Worm (Caenorhabditis elegans): ENCODE results near the gene Y116A8C.465.

Gene Y116A8C.465

DNA sequence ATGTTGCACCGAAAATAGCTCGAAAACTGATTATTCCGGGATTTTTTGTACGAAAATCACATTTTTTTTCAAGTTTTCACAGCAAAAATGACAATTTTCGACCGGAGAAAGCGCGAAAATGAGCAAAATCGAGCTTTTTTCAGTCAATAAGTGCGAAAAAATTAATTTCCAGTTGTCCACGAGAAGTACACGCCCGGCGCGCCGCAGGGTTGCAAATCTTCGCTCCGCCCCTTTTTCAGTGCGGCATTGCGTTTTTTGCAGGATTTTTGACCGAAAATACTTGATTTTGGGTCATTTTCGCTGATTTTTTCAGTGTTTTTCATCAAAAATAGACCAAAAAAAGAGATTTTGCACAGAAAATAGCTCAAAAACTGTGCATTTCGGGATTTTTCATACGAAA, 19.3 kb downstream of the Y116A8C.465 start:
- no peak for TF ChIP-seq attf-5 (GFP tag; optimal IDR thresholded peaks at IDR 0.05)
- TF ChIP-seq B0035.1 (tag; optimal IDR thresholded peaks at IDR 0.05) = no peak
- no peak for TF ChIP-seq snpc-4 (GFP tag; optimal IDR thresholded peaks at IDR 0.05)
- TF ChIP-seq snpc-4 (tag; optimal IDR thresholded peaks at IDR 0.05) = peak in 3 of 4 experiments; percentile 22 to 74 (median 30)
- no peak for TF ChIP-seq efl-1 (GFP tag; optimal IDR thresholded peaks at IDR 0.05)
- peak; percentile 69; the same call in 1 of the 2 replicates for TF ChIP-seq ceh-100 (GFP tag; IDR thresholded peaks at IDR 0.05)
- peak; percentile 47; the same call in 1 of the 2 replicates for TF ChIP-seq mcd-1 (GFP tag; IDR thresholded peaks at IDR 0.05)
- peak; percentile 40; the same call in 1 of the 2 replicates for TF ChIP-seq attf-6 (GFP tag; IDR thresholded peaks at IDR 0.05)
- no peak for TF ChIP-seq Y79H2A.3 (GFP tag; conservative IDR thresholded peaks at IDR 0.05)
- TF ChIP-seq xnd-1 (tag; optimal IDR thresholded peaks at IDR 0.05) = no peak

DNA sequence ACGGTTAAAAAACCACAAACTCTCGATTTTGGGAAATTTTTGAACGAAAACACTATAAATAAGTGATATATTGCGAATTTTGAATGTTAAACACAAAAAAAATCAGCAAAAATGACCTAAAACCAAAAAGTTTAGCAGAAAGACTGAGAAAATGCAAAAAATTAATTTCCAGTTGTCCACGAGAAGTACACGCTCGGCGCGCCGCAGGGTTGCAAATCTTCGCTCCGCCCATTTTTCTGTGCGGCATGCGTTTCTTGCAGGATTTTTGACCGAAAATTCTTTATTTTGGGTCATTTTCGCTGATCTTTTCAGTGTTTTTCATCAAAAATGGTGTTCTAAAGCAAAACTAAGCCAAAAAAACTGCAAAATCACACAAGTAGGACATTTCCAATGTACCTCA, 19.8 kb downstream of the Y116A8C.465 start:
- TF ChIP-seq D2030.7 (GFP tag; IDR thresholded peaks at IDR 0.05) (peak; percentile 43; the same call in 1 of the 2 replicates), sptf-2 (GFP tag; optimal IDR thresholded peaks at IDR 0.05) (no peak), tlf-1 (GFP tag; optimal IDR thresholded peaks at IDR 0.05) (no peak), F49E8.2 (tag; optimal IDR thresholded peaks at IDR 0.05; ENCODE audit: insufficient read depth) (peak; percentile 19), attf-6 (GFP tag; IDR thresholded peaks at IDR 0.05) (peak; percentile 86), ceh-100 (GFP tag; IDR thresholded peaks at IDR 0.05) (peak; percentile 84), snpc-3.4 (tag; optimal IDR thresholded peaks at IDR 0.05) (peak; percentile 15), madf-3 (GFP tag; IDR thresholded peaks at IDR 0.05) (peak; percentile 53; the same call in 1 of the 2 replicates), F22D6.2 (tag; optimal IDR thresholded peaks at IDR 0.05) (no peak), lin-54 (GFP tag; optimal IDR thresholded peaks at IDR 0.05) (peak; percentile 9), snpc-4 (GFP tag; optimal IDR thresholded peaks at IDR 0.05) (no peak), snpc-4 (tag; optimal IDR thresholded peaks at IDR 0.05) (peak in 2 of 4 experiments; percentile 28 to 76), mcd-1 (GFP tag; IDR thresholded peaks at IDR 0.05) (peak; percentile 34; the same call in 1 of the 2 replicates)

DNA sequence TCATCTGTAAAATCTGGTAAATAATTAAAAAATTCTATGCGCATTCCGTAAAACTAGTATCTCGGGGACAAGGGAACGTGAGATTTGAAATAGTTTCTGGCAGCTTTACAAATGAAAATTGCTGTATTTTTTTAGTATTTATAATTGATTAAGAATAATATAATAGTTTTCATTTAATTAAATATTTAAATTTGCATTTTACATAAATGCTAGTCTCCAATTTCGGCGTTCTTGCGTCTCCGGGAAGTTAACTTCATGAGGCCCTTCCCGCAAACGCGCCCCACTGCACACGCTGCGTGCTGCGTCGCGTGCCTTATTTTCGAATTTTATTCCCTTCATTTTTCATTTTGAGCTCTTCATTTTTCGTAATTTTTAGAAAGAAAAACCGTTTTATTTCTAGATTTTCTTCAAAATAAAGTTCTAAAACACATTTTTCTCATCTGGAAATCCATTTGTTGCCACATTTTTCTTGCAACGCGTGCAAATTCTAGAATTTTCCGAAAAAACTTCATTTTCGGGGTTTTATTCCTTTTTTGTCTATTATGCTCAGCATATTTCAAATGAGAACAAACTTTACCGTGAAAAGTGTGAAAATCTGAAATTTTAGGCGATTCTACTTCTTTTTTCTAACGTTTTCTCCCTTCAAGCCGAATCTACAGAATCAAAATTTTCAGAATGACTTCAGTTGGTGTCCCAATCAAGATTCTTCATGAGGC, 22.5 kb downstream of the Y116A8C.465 start, which contains the start of the genes snx-13 and snr-1:
Gene snx-13 (minus strand): TSS at position 55 of the 716 bp plus-strand sequence.
Gene snr-1 (plus strand): TSS at position 666 of the 716 bp plus-strand sequence.
- TF ChIP-seq madf-3 (GFP tag; IDR thresholded peaks at IDR 0.05) (peak; percentile 99), repo-1 (tag; optimal IDR thresholded peaks at IDR 0.05) (no peak), snpc-4 (GFP tag; optimal IDR thresholded peaks at IDR 0.05) (peak; percentile 73), snpc-4 (tag; optimal IDR thresholded peaks at IDR 0.05) (peak; percentile 36 to 91 (median 73)), hrde-1 (tag; optimal IDR thresholded peaks at IDR 0.05; ENCODE audit: borderline replicate concordance) (peak; percentile 42), mel-28 (tag; optimal IDR thresholded peaks at IDR 0.05; ENCODE audit: borderline replicate concordance) (no peak), ceh-79 (tag; optimal IDR thresholded peaks at IDR 0.05) (no peak), Y79H2A.3 (GFP tag; conservative IDR thresholded peaks at IDR 0.05) (peak; percentile 82; the same call in 1 of the 2 replicates), lag-1 (GFP tag; IDR thresholded peaks at IDR 0.05) (no peak), ceh-40 (GFP tag; IDR thresholded peaks at IDR 0.05) (no peak), rcor-1 (GFP tag; IDR thresholded peaks at IDR 0.05) (peak; percentile 54; the same call in 1 of the 2 replicates), efl-1 (GFP tag; optimal IDR thresholded peaks at IDR 0.05) (peak; percentile 16), D2030.7 (GFP tag; IDR thresholded peaks at IDR 0.05) (peak; percentile 91), F22D6.2 (tag; optimal IDR thresholded peaks at IDR 0.05) (peak; percentile 15), ama-1 (optimal IDR thresholded peaks at IDR 0.05) (no peak), ama-1 (GFP tag; optimal IDR thresholded peaks at IDR 0.05) (no peak), egl-18 (GFP tag; IDR thresholded peaks at IDR 0.05) (no peak), pha-4 (tag; optimal IDR thresholded peaks at IDR 0.05) (no peak), sdz-38 (tag; optimal IDR thresholded peaks at IDR 0.05) (no peak), nfya-1 (tag; optimal IDR thresholded peaks at IDR 0.05; ENCODE audit: borderline replicate concordance, insufficient read depth) (no peak), nhr-27 (tag; optimal IDR thresholded peaks at IDR 0.05) (no peak), lsy-27 (tag; optimal IDR thresholded peaks at IDR 0.05; ENCODE audit: borderline replicate concordance, insufficient read depth) (no peak), Y53G8AR.9 (GFP tag; conservative IDR thresholded peaks at IDR 0.05) (no peak), lin-26 (GFP tag; IDR thresholded peaks at IDR 0.05) (no peak), sptf-2 (GFP tag; optimal IDR thresholded peaks at IDR 0.05) (no peak), ccch-3 (GFP tag; optimal IDR thresholded peaks at IDR 0.05) (peak; percentile 72), B0019.2 (GFP tag; conservative IDR thresholded peaks at IDR 0.05) (0 out of 2 replicates have a peak, but pooled peaks have one; percentile 12), unc-62 (GFP tag; optimal IDR thresholded peaks at IDR 0.05) (no peak), cebp-2 (GFP tag; IDR thresholded peaks at IDR 0.05) (no peak), B0336.3 (GFP tag; IDR thresholded peaks at IDR 0.05) (0 out of 2 replicates have a peak, but pooled peaks have one; percentile 25), pbrm-1 (GFP tag; IDR thresholded peaks at IDR 0.05) (peak; percentile 78), lir-1 (GFP tag; conservative IDR thresholded peaks at IDR 0.05) (peak; percentile 80)
